Worm (Caenorhabditis elegans) whole organism, young adult: Measurements from ENCODE around the gene tbx-39.
"Not testable (repeated sequence)": the region's sequence is repeated elsewhere in the genome, so short reads cannot be mapped to it uniquely, and the experiment has no call there.

Experiments used
- B0019.2 ChIP-seq: fragments of 200-800 bp; sonication (Bioruptor generic); conservative IDR thresholded peaks from 2 replicates; pipeline ENCODE4 v1.3.6; 2022; ENCODE audit warnings: missing genetic modification reagents, missing genetic modification characterization, missing compliant biosample characterization
- B0261.1 ChIP-seq: sonication (generic microtip); optimal IDR thresholded peaks from 2 replicates; lab custom pipeline; 2016; ENCODE audit warnings: mild to moderate bottlenecking, missing genetic modification characterization, moderate library complexity, missing compliant biosample characterization
- C06A6.2 ChIP-seq: fragments of 200-800 bp; sonication (Bioruptor generic); conservative IDR thresholded peaks from 2 replicates; pipeline ENCODE4 v1.3.6; 2022; ENCODE audit warnings: missing genetic modification characterization, missing compliant biosample characterization
- D2030.7 ChIP-seq: fragments of 200-800 bp; sonication (Bioruptor generic); IDR thresholded peaks from 2 replicates; pipeline ENCODE4 v1.3.6; 2022; ENCODE audit warnings: missing genetic modification reagents, missing genetic modification characterization, missing compliant biosample characterization
- T26A5.8 ChIP-seq: sonication (generic microtip); optimal IDR thresholded peaks from 2 replicates; lab custom pipeline; 2016; ENCODE audit warnings: missing genetic modification characterization, missing compliant biosample characterization
- Y56A3A.18 ChIP-seq: fragments of 200-800 bp; sonication (Bioruptor generic); IDR thresholded peaks from 2 replicates; pipeline ENCODE4 v1.3.6; 2022; ENCODE audit warnings: missing genetic modification reagents, missing genetic modification characterization, missing compliant biosample characterization
- attf-6 ChIP-seq: fragments of 200-800 bp; sonication (Bioruptor generic); IDR thresholded peaks from 2 replicates; pipeline ENCODE4 v1.3.6; 2022; ENCODE audit warnings: missing genetic modification reagents, missing genetic modification characterization, missing compliant biosample characterization
- ccch-3 ChIP-seq: fragments of 200-800 bp; sonication (Bioruptor generic); optimal IDR thresholded peaks from 2 replicates; lab custom pipeline; 2018; ENCODE audit warnings: mild to moderate bottlenecking, missing genetic modification characterization, missing compliant biosample characterization
- ceh-100 ChIP-seq: fragments of 200-800 bp; sonication (Bioruptor generic); IDR thresholded peaks from 2 replicates; pipeline ENCODE4 v1.3.6; 2022; ENCODE audit warnings: missing genetic modification reagents, missing genetic modification characterization, missing compliant biosample characterization
- ets-4 ChIP-seq: fragments of 200-800 bp; sonication (Bioruptor generic); optimal IDR thresholded peaks from 2 replicates; lab custom pipeline; 2018; ENCODE audit warnings: mild to moderate bottlenecking, missing genetic modification characterization, missing compliant biosample characterization
- hlh-12 ChIP-seq: sonication (generic microtip); optimal IDR thresholded peaks from 2 replicates; lab custom pipeline; 2016; ENCODE audit warnings: missing genetic modification characterization, missing compliant biosample characterization
- hmg-1.2 ChIP-seq: fragments of 200-800 bp; sonication (Bioruptor generic); IDR thresholded peaks from 2 replicates; pipeline ENCODE4 v1.3.6; 2022; ENCODE audit warnings: missing genetic modification reagents, missing genetic modification characterization, missing compliant biosample characterization
- lin-26 ChIP-seq: fragments of 200-800 bp; sonication (Bioruptor generic); IDR thresholded peaks from 2 replicates; pipeline ENCODE4 v1.3.6; 2022; ENCODE audit warnings: missing genetic modification reagents, missing genetic modification characterization, missing compliant biosample characterization
- madf-3 ChIP-seq: fragments of 200-800 bp; sonication (Bioruptor generic); IDR thresholded peaks from 2 replicates; pipeline ENCODE4 v1.3.6; 2022; ENCODE audit warnings: missing genetic modification reagents, missing genetic modification characterization, missing compliant biosample characterization
- pbrm-1 ChIP-seq: fragments of 200-800 bp; sonication (Bioruptor generic); IDR thresholded peaks from 2 replicates; pipeline ENCODE4 v1.3.6; 2022; ENCODE audit warnings: missing genetic modification reagents, missing genetic modification characterization, missing compliant biosample characterization
- rcor-1 ChIP-seq: fragments of 200-800 bp; sonication (Bioruptor generic); IDR thresholded peaks from 2 replicates; pipeline ENCODE4 v1.3.6; 2022; ENCODE audit warnings: missing genetic modification reagents, missing genetic modification characterization, missing compliant biosample characterization
- rpc-1 ChIP-seq, 2 experiments: fragments of 150-350 bp in 1 of 2; sonication (generic microtip) in 1 of 2; optimal IDR thresholded peaks; 2 replicates each; lab custom pipeline; 2014 to 2018; ENCODE audit warnings: missing biosample characterization in 1 of 2, missing genetic modification characterization in 1 of 2, missing genetic modification reagents in 1 of 2, missing genotype in 1 of 2
- snpc-3.4 ChIP-seq: sonication (generic microtip); optimal IDR thresholded peaks from 2 replicates; lab custom pipeline; 2017; ENCODE audit warnings: missing genetic modification characterization, mild to moderate bottlenecking, missing compliant biosample characterization, antibody characterized with exemption, moderate library complexity, missing genotype, missing genetic modification reagents
- snpc-4 ChIP-seq, 5 experiments: fragments of 150-350 bp in 1 of 5; sonication (generic microtip) in 4 of 5; optimal IDR thresholded peaks; 2 replicates each; lab custom pipeline; 2014 to 2018; ENCODE audit warnings: missing genetic modification characterization in 5 of 5, missing biosample characterization in 3 of 5, antibody characterized with exemption in 2 of 5, mild to moderate bottlenecking in 2 of 5, missing compliant biosample characterization in 2 of 5, missing genotype in 2 of 5, moderate library complexity in 2 of 5, missing genetic modification reagents in 1 of 5
- sptf-2 ChIP-seq: fragments of 200-800 bp; sonication (Bioruptor generic); optimal IDR thresholded peaks from 2 replicates; lab custom pipeline; 2018; ENCODE audit warnings: mild to moderate bottlenecking, missing genetic modification characterization, missing compliant biosample characterization
- tbp1 ChIP-seq: fragments of 200-800 bp; sonication (Bioruptor generic); optimal IDR thresholded peaks from 2 replicates; lab custom pipeline; 2018; ENCODE audit warnings: mild to moderate bottlenecking, missing genetic modification characterization, missing compliant biosample characterization
- ztf-22 ChIP-seq: fragments of 200-800 bp; sonication (Bioruptor generic); optimal IDR thresholded peaks from 2 replicates; lab custom pipeline; 2018; ENCODE audit warnings: mild to moderate bottlenecking, missing genetic modification characterization, moderate library complexity, missing compliant biosample characterization

Gene tbx-39

DNA sequence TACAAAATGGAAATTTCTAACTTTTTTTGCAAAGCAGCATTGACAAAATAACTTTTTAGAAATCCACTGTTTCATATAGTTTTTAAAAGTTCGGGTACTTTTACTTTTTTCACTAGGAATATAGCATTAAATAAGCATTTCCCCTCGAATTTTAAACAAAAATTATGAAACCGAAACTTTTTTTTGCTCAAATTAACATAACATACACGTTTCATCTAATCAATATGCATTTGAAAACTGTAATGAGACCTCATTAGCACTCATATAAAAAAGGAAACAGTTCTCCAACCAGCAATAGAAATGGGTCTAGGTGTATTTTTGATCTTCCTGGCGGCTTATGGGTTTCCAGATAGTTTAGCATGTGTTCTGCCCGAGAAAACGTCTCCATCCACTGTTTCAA, 29.7 kb upstream of the tbx-39 start, which contains the start of gene Y73F8A.10:
Y73F8A.10 (plus strand) TSS at position 301 of the 400 bp plus-strand sequence.
- peak; percentile 49; the same call in 1 of the 2 replicates for TF ChIP-seq attf-6
- no peak for TF ChIP-seq snpc-4 (GFP tag; optimal IDR thresholded peaks at IDR 0.05; lab: Kevin White, UChicago)
- peak in 1 of 4 experiments; percentile 49 for TF ChIP-seq snpc-4 (tag; optimal IDR thresholded peaks at IDR 0.05; lab: Kevin White, UChicago)
- TF ChIP-seq snpc-3.4 (tag; lab: Kevin White, UChicago), result no peak
- TF ChIP-seq hlh-12, result no peak

DNA sequence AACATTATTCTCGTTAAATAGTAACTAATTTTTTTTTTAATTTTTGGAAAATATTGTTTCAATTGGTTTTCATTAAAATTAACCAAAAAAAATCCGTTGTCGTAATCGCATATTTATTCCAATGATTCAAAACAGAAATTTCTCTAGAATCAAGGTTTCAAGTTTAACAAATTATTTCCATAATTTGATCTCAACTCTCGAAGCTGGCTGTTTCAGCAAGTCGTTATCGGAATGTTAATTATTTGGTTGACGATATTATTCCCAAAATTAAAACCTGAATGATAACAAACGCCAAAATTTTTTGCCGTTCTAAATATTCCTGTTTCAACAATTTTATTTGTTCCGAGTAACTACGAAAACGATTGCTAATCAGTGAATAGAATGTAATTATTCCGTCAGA, 23.7 kb upstream of the tbx-39 start:
- TF ChIP-seq ztf-22 (GFP tag; lab: Kevin White, UChicago) (no peak), attf-6 (peak; percentile 67; the same call in 1 of the 2 replicates)

DNA sequence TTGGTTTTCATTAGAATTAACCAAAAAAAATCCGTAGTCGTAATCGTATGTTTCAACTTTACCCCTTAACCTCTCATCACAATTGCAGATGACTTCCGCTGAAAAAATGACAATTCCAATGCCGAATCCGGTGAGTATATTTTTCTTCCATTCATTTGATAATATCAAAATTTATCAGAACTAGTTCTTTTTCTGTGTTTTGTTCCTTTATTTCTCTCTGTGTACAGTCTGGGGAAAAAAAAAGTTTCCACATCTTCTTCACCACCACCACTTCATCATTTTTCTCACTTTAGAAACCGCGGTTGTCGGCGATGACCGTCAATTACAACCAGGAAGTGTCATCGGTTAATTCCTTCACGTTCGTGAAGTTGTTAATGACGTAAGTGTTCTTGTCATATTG, 21.5 kb upstream of the tbx-39 start, which contains the start of gene best-21:
best-21 (plus strand) TSS at position 301 of the 400 bp plus-strand sequence.
- TF ChIP-seq C06A6.2 (GFP tag; lab: Robert Waterston, UW), result no peak
- TF ChIP-seq snpc-4 (GFP tag; optimal IDR thresholded peaks at IDR 0.05; lab: Kevin White, UChicago), result no peak
- TF ChIP-seq snpc-4 (tag; optimal IDR thresholded peaks at IDR 0.05; lab: Kevin White, UChicago), result peak in 1 of 4 experiments; percentile 20

DNA sequence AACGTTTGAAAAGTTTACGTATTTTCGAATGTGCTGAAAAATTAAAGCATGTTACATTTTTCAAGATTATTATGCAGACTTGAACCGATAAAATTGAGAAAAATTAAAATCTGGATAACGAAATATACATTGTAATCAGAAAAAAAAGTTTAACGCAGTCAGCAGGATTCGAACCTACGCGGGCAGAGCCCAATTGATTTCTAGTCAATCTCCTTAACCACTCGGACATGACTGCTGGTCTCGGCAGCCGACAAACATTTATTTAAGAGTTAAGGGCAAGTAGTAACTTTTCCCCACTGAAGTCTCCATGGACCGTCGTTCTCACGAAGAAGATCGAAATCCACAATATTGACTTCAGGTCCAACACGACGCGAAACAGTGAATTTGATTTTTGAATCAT, 12.7 kb upstream of the tbx-39 start:
- TF ChIP-seq B0261.1, result peak; percentile 59
- peak; percentile 97 for TF ChIP-seq attf-6
- not testable (repeated sequence) for TF ChIP-seq snpc-4 (GFP tag; optimal IDR thresholded peaks at IDR 0.05; lab: Kevin White, UChicago)
- peak in 3 of 4 experiments; percentile 39 to 93 (median 75) for TF ChIP-seq snpc-4 (tag; optimal IDR thresholded peaks at IDR 0.05; lab: Kevin White, UChicago)
- peak; percentile 84 for TF ChIP-seq tbp1 (GFP tag; lab: Kevin White, UChicago)
- peak; percentile 59; the same call in 1 of the 2 replicates for TF ChIP-seq D2030.7 (GFP tag; lab: Robert Waterston, UW)
- TF ChIP-seq rpc-1 (optimal IDR thresholded peaks at IDR 0.05; lab: Kevin White, UChicago), result peak; percentile 16
- TF ChIP-seq rpc-1 (tag; optimal IDR thresholded peaks at IDR 0.05; lab: Kevin White, UChicago), result peak; percentile 59

DNA sequence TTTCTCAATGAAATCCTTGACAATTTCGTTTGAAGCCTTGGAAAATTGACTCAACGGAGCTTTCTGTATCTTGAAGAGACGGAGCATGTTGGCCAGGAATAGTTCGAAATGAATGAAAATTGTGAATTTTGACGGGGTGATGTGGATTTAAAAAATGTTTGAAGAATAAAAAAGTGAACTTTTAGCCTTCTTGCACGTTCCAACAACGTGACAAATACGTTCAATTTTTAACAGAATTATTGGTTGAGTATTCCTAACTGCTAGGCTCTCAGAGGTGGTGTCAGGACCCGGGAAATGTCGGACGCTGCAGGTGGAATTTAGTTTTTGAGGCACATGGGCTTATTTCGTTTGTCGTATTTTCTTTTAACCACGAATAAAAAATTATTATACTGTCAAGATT, 12.1 kb upstream of the tbx-39 start, which contains the start of gene Y73F8A.12:
Y73F8A.12 (minus strand) TSS at position 101 of the 400 bp plus-strand sequence.
- not testable (repeated sequence) for TF ChIP-seq ccch-3 (GFP tag; lab: Kevin White, UChicago); T26A5.8 (tag; lab: Kevin White, UChicago); rcor-1 (GFP tag; lab: Robert Waterston, UW)

DNA sequence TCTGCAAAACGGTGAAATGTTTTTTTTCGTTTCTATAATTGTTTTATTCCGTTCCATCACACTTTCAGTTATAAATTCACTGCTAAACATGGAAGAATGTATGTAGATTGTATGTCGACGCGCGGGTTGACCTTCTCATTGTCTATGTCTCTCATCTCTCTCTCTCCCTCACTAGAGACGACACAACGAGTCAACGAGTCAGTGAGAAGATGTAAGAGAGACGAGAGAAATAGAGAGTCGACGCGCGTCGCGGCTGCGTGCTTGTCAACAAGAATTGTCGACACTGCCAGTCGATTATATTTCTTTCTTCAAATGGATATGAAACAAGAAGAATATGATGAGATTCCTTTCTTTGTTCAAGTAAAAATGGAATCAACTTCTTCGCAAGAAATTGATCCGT, 11.7 kb upstream of the tbx-39 start, which contains the start of gene Y73F8A.13:
Y73F8A.13 (plus strand) TSS at position 240 of the 400 bp plus-strand sequence.
- TF ChIP-seq hmg-1.2 (GFP tag; lab: Robert Waterston, UW) (peak; percentile 66; the same call in 1 of the 2 replicates), attf-6 (0 out of 2 replicates have a peak, but pooled peaks have one; percentile 45), snpc-4 (GFP tag; optimal IDR thresholded peaks at IDR 0.05; lab: Kevin White, UChicago) (no peak), snpc-4 (tag; optimal IDR thresholded peaks at IDR 0.05; lab: Kevin White, UChicago) (peak in 2 of 4 experiments; percentile 45 to 60), madf-3 (GFP tag; lab: Robert Waterston, UW) (no peak), ets-4 (GFP tag; lab: Kevin White, UChicago) (no peak)

DNA sequence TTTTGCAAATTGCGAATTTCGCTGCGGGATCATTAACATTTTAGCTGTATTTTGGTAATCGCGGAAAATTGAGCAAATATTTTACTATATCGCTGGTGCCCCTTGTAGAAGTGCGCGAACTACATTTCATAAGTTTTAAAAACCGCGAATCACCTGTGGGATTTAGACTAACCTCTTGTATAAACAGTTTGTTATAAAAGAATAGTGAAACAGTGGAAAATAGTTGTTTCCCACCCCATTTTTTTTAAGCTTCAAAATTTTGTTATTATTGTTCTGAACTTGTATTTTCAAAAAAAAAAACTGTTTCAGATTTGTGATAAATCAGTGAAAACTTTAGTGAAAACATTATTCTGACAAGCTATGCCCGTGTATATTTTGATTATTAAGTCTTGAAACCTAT, 8.2 kb upstream of the tbx-39 start:
- TF ChIP-seq sptf-2 (no peak), snpc-4 (GFP tag; optimal IDR thresholded peaks at IDR 0.05; lab: Kevin White, UChicago) (no peak), snpc-4 (tag; optimal IDR thresholded peaks at IDR 0.05; lab: Kevin White, UChicago) (peak in 2 of 4 experiments; percentile 12 to 30)

DNA sequence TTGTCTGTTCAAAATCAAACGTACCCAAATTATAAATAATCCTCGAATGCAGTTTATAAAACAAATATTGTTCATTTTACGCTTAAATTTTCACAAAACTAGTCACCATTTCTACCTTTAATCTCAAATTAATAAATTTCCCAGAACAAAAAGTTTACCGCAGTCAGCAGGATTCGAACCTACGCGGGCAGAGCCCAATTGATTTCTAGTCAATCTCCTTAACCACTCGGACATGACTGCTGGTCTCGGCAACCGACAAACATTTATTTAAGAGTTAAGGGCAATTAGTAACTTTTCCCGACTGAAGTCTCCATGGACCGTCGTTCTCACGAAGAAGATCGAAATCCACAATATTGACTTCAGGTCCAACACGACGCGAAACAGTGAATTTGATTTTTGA, 5.4 kb upstream of the tbx-39 start:
- TF ChIP-seq tbp1 (GFP tag; lab: Kevin White, UChicago), result peak; percentile 86
- peak; percentile 77 for TF ChIP-seq lin-26 (GFP tag; lab: Robert Waterston, UW)
- peak; percentile 98 for TF ChIP-seq attf-6
- TF ChIP-seq Y56A3A.18 (GFP tag; lab: Robert Waterston, UW), result peak; percentile 64; the same call in 1 of the 2 replicates
- peak; percentile 43 for TF ChIP-seq rpc-1 (optimal IDR thresholded peaks at IDR 0.05; lab: Kevin White, UChicago)
- TF ChIP-seq rpc-1 (tag; optimal IDR thresholded peaks at IDR 0.05; lab: Kevin White, UChicago), result peak; percentile 64
- peak; percentile 54; the same call in 1 of the 2 replicates for TF ChIP-seq hmg-1.2 (GFP tag; lab: Robert Waterston, UW)
- not testable (repeated sequence) for TF ChIP-seq snpc-4 (GFP tag; optimal IDR thresholded peaks at IDR 0.05; lab: Kevin White, UChicago)
- TF ChIP-seq snpc-4 (tag; optimal IDR thresholded peaks at IDR 0.05; lab: Kevin White, UChicago), result peak in 3 of 4 experiments; percentile 33 to 95 (median 91)
- TF ChIP-seq D2030.7 (GFP tag; lab: Robert Waterston, UW), result peak; percentile 58
- 0 out of 2 replicates have a peak, but pooled peaks have one; percentile 17 for TF ChIP-seq ceh-100 (GFP tag; lab: Robert Waterston, UW)
- 0 out of 2 replicates have a peak, but pooled peaks have one; percentile 47 for TF ChIP-seq pbrm-1
- peak; percentile 62 for TF ChIP-seq B0261.1
- 0 out of 2 replicates have a peak, but pooled peaks have one; percentile 3 for TF ChIP-seq B0019.2 (GFP tag; lab: Robert Waterston, UW)
